Fruit fly (Drosophila melanogaster): ENCODE data around the gene dbr.

Gene dbr

DNA sequence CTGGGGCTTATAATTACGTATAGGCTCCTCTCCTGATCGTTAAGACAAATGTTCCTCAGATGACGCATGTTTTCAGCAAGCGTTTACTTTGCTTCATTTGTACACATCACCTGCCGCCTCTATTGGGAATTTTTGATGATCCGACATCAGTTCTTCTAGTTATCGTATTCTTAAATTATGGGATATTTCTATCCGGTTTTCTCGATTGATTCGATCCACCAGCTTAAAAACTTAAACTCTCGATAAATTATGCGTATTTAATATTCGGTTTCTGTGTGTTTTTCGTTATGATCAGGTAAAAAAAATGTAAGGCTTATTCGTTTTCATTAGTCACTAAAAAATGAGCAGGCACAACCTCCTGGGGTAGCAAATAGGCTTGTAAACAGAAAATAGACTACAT lies 13.2 kb upstream of the dbr start:
- TF ChIP-seq toe (GFP tag; optimal IDR thresholded peaks at IDR 0.05) (no peak), CG7045 (GFP tag; optimal IDR thresholded peaks at IDR 0.05) (no peak), CG33017 (tag; optimal IDR thresholded peaks at IDR 0.05) (no peak), CG11617 (GFP tag; optimal IDR thresholded peaks at IDR 0.05) (no peak), CG14711 (tag; optimal IDR thresholded peaks at IDR 0.05) (no peak), CG12768 (GFP tag; optimal IDR thresholded peaks at IDR 0.05) (no peak), cnc (optimal IDR thresholded peaks at IDR 0.05) (no peak), tj (GFP tag; optimal IDR thresholded peaks at IDR 0.05) (no peak), CG1620 (GFP tag; optimal IDR thresholded peaks at IDR 0.05) (no peak), bab1 (GFP tag; optimal IDR thresholded peaks at IDR 0.05) (no peak), CG5204 (GFP tag; optimal IDR thresholded peaks at IDR 0.05) (no peak), CG7101 (tag; optimal IDR thresholded peaks at IDR 0.05) (no peak), Crg-1 (GFP tag; optimal IDR thresholded peaks at IDR 0.05) (no peak), kay (GFP tag; ENCODE audit: borderline replicate concordance) (no peak), Hr96 (GFP tag; optimal IDR thresholded peaks at IDR 0.05) (no peak), Clk (GFP tag; optimal IDR thresholded peaks at IDR 0.05) (no peak), pad (GFP tag; optimal IDR thresholded peaks at IDR 0.05) (no peak), cic (GFP tag; optimal IDR thresholded peaks at IDR 0.05) (no peak), ovo (GFP tag; optimal IDR thresholded peaks at IDR 0.05) (no peak)

DNA sequence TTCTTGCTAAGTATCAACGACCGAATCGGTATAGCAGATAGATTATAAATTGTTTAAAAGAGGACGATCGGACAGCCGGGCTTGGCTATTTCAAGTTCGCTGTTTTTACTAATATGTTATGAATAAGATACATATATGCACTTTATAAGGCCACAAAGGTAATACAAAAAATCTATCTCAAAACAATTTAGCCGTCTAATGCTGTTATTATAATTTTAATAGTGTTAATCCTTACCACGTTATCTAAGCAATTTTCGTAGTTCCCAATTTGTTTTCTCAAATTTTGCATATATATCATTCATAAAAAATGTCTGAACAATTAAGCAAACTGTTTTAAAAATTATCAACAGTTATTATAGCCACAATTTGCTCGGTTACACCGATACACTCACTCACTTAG lies 9.4 kb upstream of the dbr start:
- TF ChIP-seq Crg-1 (GFP tag; optimal IDR thresholded peaks at IDR 0.05) (no peak), CG14711 (tag; optimal IDR thresholded peaks at IDR 0.05) (no peak), cnc (optimal IDR thresholded peaks at IDR 0.05) (no peak), toe (GFP tag; optimal IDR thresholded peaks at IDR 0.05) (no peak), bab1 (GFP tag; optimal IDR thresholded peaks at IDR 0.05) (no peak), Clk (GFP tag; optimal IDR thresholded peaks at IDR 0.05) (no peak), CG7045 (GFP tag; optimal IDR thresholded peaks at IDR 0.05) (no peak), Mnt (GFP tag; optimal IDR thresholded peaks at IDR 0.05) (no peak), tj (GFP tag; optimal IDR thresholded peaks at IDR 0.05) (no peak), CG11617 (GFP tag; optimal IDR thresholded peaks at IDR 0.05) (no peak)

DNA sequence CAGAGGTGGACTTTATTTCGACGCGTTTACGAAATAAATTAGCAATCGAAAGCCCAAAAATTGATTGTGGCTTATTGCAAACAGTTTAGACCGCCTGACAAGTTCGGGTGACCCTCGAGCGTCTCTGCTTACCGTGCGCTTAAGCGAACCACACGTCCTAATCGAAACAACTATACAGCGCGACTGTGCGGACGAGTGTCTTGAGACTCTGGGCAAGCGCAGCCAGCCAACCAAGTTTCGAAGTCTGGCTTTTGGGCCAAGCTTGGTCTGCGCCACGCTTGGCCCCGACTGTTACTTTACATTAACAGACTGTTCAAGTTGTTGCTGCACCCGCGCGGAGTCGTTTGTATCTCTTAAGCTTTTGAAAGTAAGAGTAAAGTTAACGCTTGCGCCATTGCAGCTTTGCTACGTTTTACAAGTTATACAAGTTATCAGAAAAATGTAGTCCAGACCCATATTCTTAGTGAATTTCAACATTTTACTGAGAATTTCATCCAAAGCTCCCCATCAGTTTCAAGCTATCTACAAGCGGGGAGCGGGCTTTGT lies 7.2 kb upstream of the dbr start:
- no peak for TF ChIP-seq CG12768 (GFP tag; optimal IDR thresholded peaks at IDR 0.05)
- TF ChIP-seq ovo (GFP tag; optimal IDR thresholded peaks at IDR 0.05), result no peak
- TF ChIP-seq bab1 (GFP tag; optimal IDR thresholded peaks at IDR 0.05), result no peak
- TF ChIP-seq toe (GFP tag; optimal IDR thresholded peaks at IDR 0.05), result no peak
- TF ChIP-seq CG33017 (tag; optimal IDR thresholded peaks at IDR 0.05), result no peak
- no peak for TF ChIP-seq Mnt (GFP tag; optimal IDR thresholded peaks at IDR 0.05)
- no peak for TF ChIP-seq cic (GFP tag; optimal IDR thresholded peaks at IDR 0.05)
- TF ChIP-seq CG14711 (tag; optimal IDR thresholded peaks at IDR 0.05), result no peak
- no peak for TF ChIP-seq CG7045 (GFP tag; optimal IDR thresholded peaks at IDR 0.05)
- TF ChIP-seq CG11617 (GFP tag; optimal IDR thresholded peaks at IDR 0.05), result no peak
- TF ChIP-seq kay (GFP tag; ENCODE audit: borderline replicate concordance), result no peak
- TF ChIP-seq pad (GFP tag; optimal IDR thresholded peaks at IDR 0.05), result no peak
- no peak for TF ChIP-seq Hr96 (GFP tag; optimal IDR thresholded peaks at IDR 0.05)
- TF ChIP-seq CG7101 (tag; optimal IDR thresholded peaks at IDR 0.05), result no peak
- TF ChIP-seq Clk (GFP tag; optimal IDR thresholded peaks at IDR 0.05), result no peak

DNA sequence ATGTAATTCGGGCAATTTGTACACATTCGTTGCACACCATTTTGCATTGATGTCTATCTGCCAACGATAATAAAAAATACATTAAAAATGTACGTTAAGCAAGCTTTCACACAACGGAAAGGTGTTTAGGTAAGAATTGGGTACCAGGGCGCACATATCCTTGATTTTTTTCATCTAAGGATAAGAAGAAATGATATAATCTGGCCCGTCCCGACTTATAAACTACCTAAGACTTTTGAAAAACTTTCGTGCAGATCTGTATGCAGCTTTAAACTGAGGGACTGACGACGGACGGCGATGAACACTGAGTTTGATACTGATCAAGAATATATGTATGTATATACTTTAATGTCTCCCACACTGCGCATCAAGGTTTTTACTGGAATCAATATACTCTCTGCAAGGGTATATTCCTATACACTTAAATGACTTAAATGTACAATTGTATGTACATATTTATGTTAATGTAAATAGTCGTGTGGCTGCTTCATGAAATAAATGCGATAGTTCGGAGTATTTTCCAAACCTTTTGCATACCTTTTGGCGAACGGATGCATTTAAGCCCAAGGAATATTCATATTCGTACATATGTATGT lies 830 bp upstream of the dbr start, which contains the start of gene Cda5:
Cda5 (minus strand) TSS at position 51 of the 596 bp plus-strand sequence.
- no peak for TF ChIP-seq CG5204 (GFP tag; optimal IDR thresholded peaks at IDR 0.05)
- TF ChIP-seq pad (GFP tag; optimal IDR thresholded peaks at IDR 0.05), result no peak

DNA sequence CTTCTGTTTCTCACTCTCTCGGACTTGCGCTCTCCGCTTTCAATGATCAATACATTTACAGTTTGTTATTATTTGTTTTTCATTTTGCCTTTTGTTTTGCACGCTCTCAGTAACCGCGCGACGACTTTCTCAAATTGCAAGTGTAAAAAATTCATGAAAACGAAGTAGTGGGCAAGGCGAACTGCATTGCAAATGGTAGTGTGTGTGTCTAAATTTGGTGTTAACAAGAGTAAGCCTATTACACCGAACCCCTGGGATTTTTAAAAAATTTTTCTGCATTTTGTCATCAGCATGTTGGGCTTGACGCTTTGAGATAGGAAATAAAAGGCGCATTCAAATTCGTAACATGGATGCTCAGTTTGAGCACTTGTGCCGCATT lies 986 bp downstream of the dbr start:
- no peak for TF ChIP-seq CG33017 (tag; optimal IDR thresholded peaks at IDR 0.05)
- TF ChIP-seq Mnt (GFP tag; optimal IDR thresholded peaks at IDR 0.05), result no peak
- no peak for TF ChIP-seq pad (GFP tag; optimal IDR thresholded peaks at IDR 0.05)
- no peak for TF ChIP-seq Clk (GFP tag; optimal IDR thresholded peaks at IDR 0.05)
- peak; percentile 45 for TF ChIP-seq kay (GFP tag; ENCODE audit: borderline replicate concordance)
- TF ChIP-seq cic (GFP tag; optimal IDR thresholded peaks at IDR 0.05), result peak; percentile 11
- TF ChIP-seq Crg-1 (GFP tag; optimal IDR thresholded peaks at IDR 0.05), result no peak
- TF ChIP-seq CG7101 (tag; optimal IDR thresholded peaks at IDR 0.05), result no peak
- TF ChIP-seq Hr96 (GFP tag; optimal IDR thresholded peaks at IDR 0.05), result no peak
- TF ChIP-seq CG7045 (GFP tag; optimal IDR thresholded peaks at IDR 0.05), result no peak
- TF ChIP-seq CG5204 (GFP tag; optimal IDR thresholded peaks at IDR 0.05), result no peak

DNA sequence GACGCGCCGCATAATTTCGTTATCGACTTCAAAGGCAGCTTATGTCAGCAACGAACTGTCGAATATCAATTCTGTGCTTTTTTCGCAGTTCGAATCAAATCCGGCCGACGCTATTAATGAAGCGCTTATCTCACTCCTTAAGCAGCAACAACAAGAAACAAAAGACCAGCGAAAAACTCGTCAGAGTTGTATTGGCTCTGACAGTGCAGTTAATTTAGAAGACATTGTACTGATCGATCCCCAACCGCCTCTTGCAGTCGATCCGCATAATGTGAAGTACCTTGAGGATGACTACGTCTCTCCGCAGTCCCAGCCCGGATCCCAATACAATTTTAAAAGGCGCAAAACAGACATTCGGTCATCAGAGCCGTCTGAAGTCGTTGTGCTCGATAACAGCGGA lies 3.3 kb downstream of the dbr start:
- TF ChIP-seq kay (GFP tag; ENCODE audit: borderline replicate concordance) (peak; percentile 46), CG7101 (tag; optimal IDR thresholded peaks at IDR 0.05) (no peak), cnc (optimal IDR thresholded peaks at IDR 0.05) (no peak), CG5204 (GFP tag; optimal IDR thresholded peaks at IDR 0.05) (no peak), Crg-1 (GFP tag; optimal IDR thresholded peaks at IDR 0.05) (no peak), Mnt (GFP tag; optimal IDR thresholded peaks at IDR 0.05) (no peak), toe (GFP tag; optimal IDR thresholded peaks at IDR 0.05) (no peak)

DNA sequence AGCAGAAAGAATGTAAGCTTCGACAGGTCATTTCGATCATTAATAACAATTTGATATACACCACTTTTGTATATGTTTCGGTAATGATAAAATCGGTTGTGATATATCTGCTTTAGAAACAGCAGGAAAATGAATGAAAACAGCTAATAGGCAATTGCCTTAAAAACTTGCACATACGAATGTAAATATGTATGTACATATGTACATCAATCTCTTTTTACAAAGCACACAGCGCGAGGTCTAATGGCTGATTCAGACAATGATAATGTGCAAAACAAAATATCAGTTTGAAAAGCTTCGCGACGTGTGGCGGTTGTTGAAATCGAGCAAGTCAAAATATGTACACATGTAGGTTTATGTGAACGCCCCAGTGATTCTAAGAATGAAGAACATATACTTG lies 5.2 kb downstream of the dbr start, which contains the start of gene galectin:
galectin (plus strand) TSS at position 301 of the 400 bp plus-strand sequence.
- TF ChIP-seq toe (GFP tag; optimal IDR thresholded peaks at IDR 0.05) (no peak), CG7101 (tag; optimal IDR thresholded peaks at IDR 0.05) (no peak), kay (GFP tag; ENCODE audit: borderline replicate concordance) (peak; percentile 86), cic (GFP tag; optimal IDR thresholded peaks at IDR 0.05) (peak; percentile 9), Mnt (GFP tag; optimal IDR thresholded peaks at IDR 0.05) (no peak), bab1 (GFP tag; optimal IDR thresholded peaks at IDR 0.05) (no peak), Clk (GFP tag; optimal IDR thresholded peaks at IDR 0.05) (no peak), CG5204 (GFP tag; optimal IDR thresholded peaks at IDR 0.05) (no peak)

All from whole organism, adult.